Fruit fly (Drosophila melanogaster) whole organism, embryonic: Measurements from ENCODE around the gene CG31344.

Experiments used
- Aef1 ChIP-seq: fragments of 200-800 bp; sonication (Bioruptor generic); IDR thresholded peaks from 3 replicates; pipeline ENCODE4 v1.3.6; 2022; ENCODE audit warnings: missing biosample characterization, missing genetic modification characterization
- BEAF-32 ChIP-seq: fragments of 200-800 bp; sonication (Bioruptor generic); optimal IDR thresholded peaks from 3 replicates; lab custom pipeline; 2017; ENCODE audit warnings: missing biosample characterization, missing genetic modification characterization, mild to moderate bottlenecking, moderate library complexity, missing genetic modification reagents
- Bdp1 ChIP-seq: fragments of 200-800 bp; sonication (Bioruptor generic); optimal IDR thresholded peaks from 3 replicates; lab custom pipeline; 2016; ENCODE audit warnings: missing biosample characterization, missing genetic modification characterization
- CG10267 ChIP-seq: fragments of 200-800 bp; sonication (Bioruptor generic); optimal IDR thresholded peaks from 2 replicates; lab custom pipeline; 2018; ENCODE audit warnings: missing biosample characterization, mild to moderate bottlenecking, missing genetic modification characterization, moderate library complexity
- CG10565 ChIP-seq: fragments of 200-800 bp; sonication (Bioruptor generic); optimal IDR thresholded peaks from 3 replicates; lab custom pipeline; 2016; ENCODE audit warnings: missing biosample characterization, mild to moderate bottlenecking, missing genetic modification characterization
- CG11696 ChIP-seq: fragments of 200-800 bp; sonication (Bioruptor generic); IDR thresholded peaks from 2 replicates; pipeline ENCODE4 v1.3.6; 2022; ENCODE audit warnings: missing biosample characterization, missing genetic modification characterization
- CG12659 ChIP-seq: fragments of 200-800 bp; sonication (Bioruptor generic); optimal IDR thresholded peaks from 3 replicates; lab custom pipeline; 2017; ENCODE audit warnings: mild to moderate bottlenecking, missing biosample characterization, missing genetic modification reagents, missing genetic modification characterization
- CG13287 ChIP-seq: fragments of 200-800 bp; sonication (Bioruptor generic); IDR thresholded peaks from 2 replicates; pipeline ENCODE4 v1.3.6; 2022; ENCODE audit warnings: missing biosample characterization, missing genetic modification characterization; ENCODE audit not compliant: partially characterized antibody
- CG13296 ChIP-seq: fragments of 200-800 bp; sonication (Bioruptor generic); optimal IDR thresholded peaks from 3 replicates; lab custom pipeline; 2018; ENCODE audit warnings: missing biosample characterization, mild to moderate bottlenecking, missing genetic modification characterization
- CG14710 ChIP-seq: fragments of 200-800 bp; sonication (Bioruptor generic); optimal IDR thresholded peaks from 3 replicates; lab custom pipeline; 2019; ENCODE audit warnings: missing biosample characterization, mild to moderate bottlenecking, missing genetic modification characterization, moderate library complexity
- CG15514 ChIP-seq: fragments of 200-800 bp; sonication (Bioruptor generic); optimal IDR thresholded peaks from 3 replicates; lab custom pipeline; 2017; ENCODE audit warnings: missing biosample characterization, missing genetic modification characterization, mild to moderate bottlenecking, moderate library complexity, missing genetic modification reagents
- CG15601 ChIP-seq: fragments of 200-800 bp; sonication (Bioruptor generic); optimal IDR thresholded peaks from 3 replicates; lab custom pipeline; 2019; ENCODE audit warnings: missing biosample characterization, mild to moderate bottlenecking, missing genetic modification characterization, moderate library complexity
- CG1603 ChIP-seq: fragments of 200-800 bp; sonication (Bioruptor generic); optimal IDR thresholded peaks from 2 replicates; lab custom pipeline; 2019; ENCODE audit warnings: missing biosample characterization, mild to moderate bottlenecking, missing genetic modification characterization, moderate library complexity
- CG2116 ChIP-seq: fragments of 200-800 bp; sonication (Bioruptor generic); optimal IDR thresholded peaks from 3 replicates; lab custom pipeline; 2018; ENCODE audit warnings: missing biosample characterization, mild to moderate bottlenecking, missing genetic modification characterization
- CG2199 ChIP-seq: fragments of 200-800 bp; sonication (Bioruptor generic); IDR thresholded peaks from 3 replicates; pipeline ENCODE4 v1.3.6; 2022; ENCODE audit warnings: missing biosample characterization, missing genetic modification characterization
- CG32772 ChIP-seq: fragments of 200-800 bp; sonication (Bioruptor generic); IDR thresholded peaks from 2 replicates; pipeline ENCODE4 v1.3.6; 2022; ENCODE audit warnings: missing biosample characterization, missing genetic modification characterization
- CG42726 ChIP-seq: fragments of 200-800 bp; sonication (Bioruptor generic); IDR thresholded peaks from 2 replicates; pipeline ENCODE4 v1.3.6; 2022; ENCODE audit warnings: missing biosample characterization, missing genetic modification characterization; ENCODE audit not compliant: partially characterized antibody
- CG6175 ChIP-seq: fragments of 200-800 bp; sonication (Bioruptor generic); IDR thresholded peaks from 3 replicates; pipeline ENCODE4 v1.3.6; 2022; ENCODE audit warnings: missing biosample characterization, missing genetic modification characterization
- CG9797 ChIP-seq: fragments of 200-800 bp; sonication (Bioruptor generic); optimal IDR thresholded peaks from 3 replicates; lab custom pipeline; 2018; ENCODE audit warnings: missing biosample characterization, mild to moderate bottlenecking, missing genetic modification characterization
- CoRest ChIP-seq: fragments of 200-800 bp; sonication (Bioruptor generic); optimal IDR thresholded peaks from 3 replicates; lab custom pipeline; 2018; ENCODE audit warnings: missing biosample characterization, mild to moderate bottlenecking, missing genetic modification characterization, moderate library complexity
- Dip3 ChIP-seq: fragments of 200-800 bp; sonication (Bioruptor generic); optimal IDR thresholded peaks from 3 replicates; lab custom pipeline; 2016; ENCODE audit warnings: missing biosample characterization, missing genetic modification characterization
- Dp ChIP-seq: fragments of 200-800 bp; sonication (Bioruptor generic); optimal IDR thresholded peaks from 2 replicates; lab custom pipeline; 2018; ENCODE audit warnings: missing biosample characterization, mild to moderate bottlenecking, missing genetic modification characterization, moderate library complexity
- Dref ChIP-seq: fragments of 200-800 bp; sonication (Bioruptor generic); IDR thresholded peaks from 2 replicates; pipeline ENCODE4 v1.3.6; 2022; ENCODE audit warnings: missing biosample characterization, missing genetic modification characterization
- E2f2 ChIP-seq: fragments of 200-800 bp; sonication (Bioruptor generic); IDR thresholded peaks from 2 replicates; pipeline ENCODE4 v1.3.6; 2022; ENCODE audit warnings: missing biosample characterization, missing genetic modification characterization
- MBD-R2 ChIP-seq: fragments of 200-800 bp; sonication (Bioruptor generic); IDR thresholded peaks from 2 replicates; pipeline ENCODE4 v1.3.6; 2022; ENCODE audit warnings: missing biosample characterization, missing genetic modification characterization
- Med ChIP-seq: fragments of 200-800 bp; sonication (Bioruptor generic); peaks from one replicate; lab custom pipeline; 2016; ENCODE audit warnings: missing biosample characterization, missing genetic modification characterization, mild to moderate bottlenecking, inconsistent platforms, moderate library complexity
- Myb ChIP-seq: fragments of 200-800 bp; sonication (Bioruptor generic); optimal IDR thresholded peaks from 2 replicates; lab custom pipeline; 2016; ENCODE audit warnings: missing biosample characterization, missing genetic modification characterization
- Pdp1 ChIP-seq, 2 experiments: fragments of 200-800 bp; sonication (Bioruptor generic); optimal IDR thresholded peaks; 3 replicates each; lab custom pipeline; 2016; ENCODE audit warnings: missing biosample characterization in 2 of 2, missing genetic modification characterization in 2 of 2, mild to moderate bottlenecking in 1 of 2, moderate library complexity in 1 of 2
- Scr ChIP-seq: fragments of 200-800 bp; sonication (Bioruptor generic); IDR thresholded peaks from 2 replicates; pipeline ENCODE4 v1.3.6; 2022; ENCODE audit warnings: missing biosample characterization, missing genetic modification characterization; ENCODE audit not compliant: partially characterized antibody
- Sox102F ChIP-seq: fragments of 200-800 bp; sonication (Bioruptor generic); optimal IDR thresholded peaks from 2 replicates; lab custom pipeline; 2018; ENCODE audit warnings: missing biosample characterization, mild to moderate bottlenecking, missing genetic modification characterization, moderate library complexity
- Sry-δ ChIP-seq: fragments of 200-800 bp; sonication (Bioruptor generic); optimal IDR thresholded peaks from 2 replicates; lab custom pipeline; 2016; ENCODE audit warnings: missing biosample characterization, missing genetic modification characterization
- Stat92E ChIP-seq, 3 experiments: fragments of >200 bp in 2 of 3; fragments of 200-800 bp in 1 of 3; sonication (Bioruptor generic) in 1 of 3; optimal IDR thresholded peaks; 2 replicates each; lab custom pipeline; 2017 to 2019; ENCODE audit warnings: missing biosample characterization in 3 of 3, missing genetic modification characterization in 3 of 3, mild to moderate bottlenecking in 1 of 3, moderate library complexity in 1 of 3
- YL-1 ChIP-seq: fragments of 200-800 bp; sonication (Bioruptor generic); optimal IDR thresholded peaks from 3 replicates; lab custom pipeline; 2017; ENCODE audit warnings: missing biosample characterization, mild to moderate bottlenecking, missing genetic modification characterization
- amos ChIP-seq: fragments of 200-800 bp; sonication (Bioruptor generic); IDR thresholded peaks from 2 replicates; pipeline ENCODE4 v1.3.6; 2022; ENCODE audit warnings: missing biosample characterization, missing genetic modification characterization; ENCODE audit not compliant: partially characterized antibody
- crp ChIP-seq, 2 experiments: fragments of 200-800 bp; sonication (Bioruptor generic); optimal IDR thresholded peaks; 2 replicates in 1 of 2; 3 replicates in 1 of 2; lab custom pipeline; 2017; ENCODE audit warnings: missing biosample characterization in 2 of 2, missing genetic modification characterization in 2 of 2, mild to moderate bottlenecking in 1 of 2, moderate library complexity in 1 of 2
- dm ChIP-seq: fragments of 200-800 bp; sonication (Bioruptor generic); optimal IDR thresholded peaks from 3 replicates; lab custom pipeline; 2016; ENCODE audit warnings: missing biosample characterization, missing genetic modification characterization
- gfzf ChIP-seq: fragments of 200-800 bp; sonication (Bioruptor generic); optimal IDR thresholded peaks from 2 replicates; lab custom pipeline; 2016; ENCODE audit warnings: missing biosample characterization, mild to moderate bottlenecking, missing genetic modification characterization, moderate library complexity
- hb ChIP-seq: fragments of 200-800 bp; sonication (Bioruptor generic); IDR thresholded peaks from 3 replicates; pipeline ENCODE4 v1.3.6; 2022; ENCODE audit warnings: missing biosample characterization, missing genetic modification characterization; ENCODE audit not compliant: partially characterized antibody
- nmo ChIP-seq: fragments of 200-800 bp; sonication (Bioruptor generic); optimal IDR thresholded peaks from 2 replicates; lab custom pipeline; 2018; ENCODE audit warnings: missing biosample characterization, mild to moderate bottlenecking, missing genetic modification characterization, moderate library complexity
- phol ChIP-seq: fragments of 200-800 bp; sonication (Bioruptor generic); optimal IDR thresholded peaks from 3 replicates; lab custom pipeline; 2018; ENCODE audit warnings: missing biosample characterization, mild to moderate bottlenecking, missing genetic modification characterization, moderate library complexity
- pzg ChIP-seq: fragments of 200-800 bp; sonication (Bioruptor generic); optimal IDR thresholded peaks from 3 replicates; lab custom pipeline; 2018; ENCODE audit warnings: missing biosample characterization, mild to moderate bottlenecking, missing genetic modification characterization, moderate library complexity
- row ChIP-seq: fragments of 200-800 bp; sonication (Bioruptor generic); IDR thresholded peaks from 3 replicates; pipeline ENCODE4 v1.3.6; 2022; ENCODE audit warnings: missing biosample characterization, missing genetic modification characterization
- sens ChIP-seq: fragments of 200-800 bp; sonication (Bioruptor generic); peaks from one replicate; lab custom pipeline; 2016; ENCODE audit warnings: missing biosample characterization, missing genetic modification characterization
- sqz ChIP-seq: fragments of 200-800 bp; sonication (Bioruptor generic); optimal IDR thresholded peaks from 3 replicates; lab custom pipeline; 2018; ENCODE audit warnings: missing biosample characterization, mild to moderate bottlenecking, missing genetic modification characterization
- sug ChIP-seq: fragments of 200-800 bp; optimal IDR thresholded peaks from 2 replicates; lab custom pipeline; 2019; ENCODE audit warnings: missing biosample characterization, mild to moderate bottlenecking, missing genetic modification characterization, moderate library complexity
- tgo ChIP-seq: fragments of 200-800 bp; sonication (Bioruptor generic); IDR thresholded peaks from 3 replicates; pipeline ENCODE4 v1.3.6; 2022; ENCODE audit warnings: missing biosample characterization, missing genetic modification characterization
- trem ChIP-seq: fragments of 200-800 bp; optimal IDR thresholded peaks from 3 replicates; lab custom pipeline; 2019; ENCODE audit warnings: missing biosample characterization, mild to moderate bottlenecking, missing genetic modification characterization, moderate library complexity
- vvl ChIP-seq: fragments of 200-800 bp; sonication (Bioruptor generic); IDR thresholded peaks from 2 replicates; pipeline ENCODE4 v1.3.6; 2022; ENCODE audit warnings: missing biosample characterization, missing genetic modification characterization

Gene CG31344

dm6 chr3R:15268426-15268825, 43.3 kb upstream of the CG31344 start, which contains the start of the genes CG14864 and Zip88E:
CG14864 (minus strand) TSS chr3R:15268538.
Zip88E (plus strand) TSS chr3R:15268662.
- TF ChIP-seq Dref (GFP tag; lab: Robert Waterston, UW) = peak; percentile 39
- peak; percentile 34 for TF ChIP-seq BEAF-32
- TF ChIP-seq Aef1 (GFP tag; lab: Robert Waterston, UW) = no peak
- TF ChIP-seq phol (tag; lab: Kevin White, UChicago) = peak; percentile 17
- peak; percentile 33 for TF ChIP-seq sens
- TF ChIP-seq Dp (GFP tag; lab: Kevin White, UChicago) = peak; percentile 73
- TF ChIP-seq CG1603 (tag; lab: Kevin White, UChicago) = peak; percentile 17
- TF ChIP-seq CG10565 (GFP tag; lab: Kevin White, UChicago) = no peak
- peak in 1 of 2 experiments; percentile 8 for TF ChIP-seq crp (GFP tag; optimal IDR thresholded peaks at IDR 0.05; lab: Kevin White, UChicago)
- no peak for TF ChIP-seq Bdp1 (GFP tag; lab: Kevin White, UChicago)
- TF ChIP-seq pzg (GFP tag; lab: Kevin White, UChicago) = peak; percentile 69
- TF ChIP-seq YL-1 (GFP tag; lab: Kevin White, UChicago) = peak; percentile 44
- TF ChIP-seq E2f2 (GFP tag; lab: Robert Waterston, UW) = peak; percentile 76
- TF ChIP-seq nmo (GFP tag; lab: Kevin White, UChicago) = no peak
- no peak for TF ChIP-seq CG6175 (GFP tag; lab: Robert Waterston, UW)
- TF ChIP-seq CG13296 (GFP tag; lab: Kevin White, UChicago) = no peak
- TF ChIP-seq CG14710 (tag; lab: Kevin White, UChicago) = peak; percentile 23
- no peak for TF ChIP-seq CG2199 (GFP tag; lab: Robert Waterston, UW)
- no peak for TF ChIP-seq Dip3 (GFP tag; lab: Kevin White, UChicago)
- peak; percentile 19; the same call in 1 of the 3 replicates for TF ChIP-seq row (GFP tag; lab: Robert Waterston, UW)
- TF ChIP-seq gfzf = peak; percentile 87
- TF ChIP-seq Med (GFP tag; lab: Kevin White, UChicago) = peak; percentile 15
- peak; percentile 9 for TF ChIP-seq CoRest (tag; lab: Kevin White, UChicago)
- 0 out of 2 replicates have a peak, but pooled peaks have one; percentile 12 for TF ChIP-seq CG32772 (GFP tag; lab: Robert Waterston, UW)
- peak; percentile 33 for TF ChIP-seq trem
- TF ChIP-seq Stat92E (GFP tag; optimal IDR thresholded peaks at IDR 0.05; lab: Kevin White, UChicago) = no peak
- TF ChIP-seq CG9797 (GFP tag; lab: Kevin White, UChicago) = peak; percentile 77
- peak in 1 of 2 experiments; percentile 15 for TF ChIP-seq Pdp1 (GFP tag; optimal IDR thresholded peaks at IDR 0.05; lab: Kevin White, UChicago)
- peak; percentile 17 for TF ChIP-seq sug (tag; lab: Kevin White, UChicago)
- TF ChIP-seq CG13287 (GFP tag; lab: Robert Waterston, UW) = peak; percentile 49; the same call in 1 of the 2 replicates
- TF ChIP-seq vvl (GFP tag; lab: Robert Waterston, UW) = 0 out of 2 replicates have a peak, but pooled peaks have one; percentile 10
- 0 out of 2 replicates have a peak, but pooled peaks have one; percentile 17 for TF ChIP-seq Scr (GFP tag; lab: Robert Waterston, UW)
- no peak for TF ChIP-seq sqz (GFP tag; lab: Kevin White, UChicago)
- TF ChIP-seq dm = no peak
- peak; percentile 23; the same call in 1 of the 2 replicates for TF ChIP-seq amos
- TF ChIP-seq Sry-δ (GFP tag; lab: Kevin White, UChicago) = peak; percentile 20
- TF ChIP-seq MBD-R2 (GFP tag; lab: Robert Waterston, UW) = peak; percentile 81
- TF ChIP-seq CG10267 (tag; lab: Kevin White, UChicago) = peak; percentile 17
- TF ChIP-seq CG15514 (GFP tag; lab: Kevin White, UChicago) = peak; percentile 57
- TF ChIP-seq CG42726 (GFP tag; lab: Robert Waterston, UW) = 0 out of 2 replicates have a peak, but pooled peaks have one; percentile 23
- peak; percentile 17 for TF ChIP-seq CG12659 (GFP tag; lab: Kevin White, UChicago)
- TF ChIP-seq CG15601 = no peak
- 0 out of 3 replicates have a peak, but pooled peaks have one; percentile 5 for TF ChIP-seq hb (GFP tag; lab: Robert Waterston, UW)
- TF ChIP-seq CG2116 (GFP tag; lab: Kevin White, UChicago) = peak; percentile 71
- no peak for TF ChIP-seq CG11696 (GFP tag; lab: Robert Waterston, UW)
- TF ChIP-seq Myb (GFP tag; lab: Kevin White, UChicago) = peak; percentile 95
- no peak for TF ChIP-seq tgo (GFP tag; lab: Robert Waterston, UW)
- TF ChIP-seq Sox102F = no peak
